Fruit fly (Drosophila melanogaster): ENCODE data around the gene SecS.

- TF ChIP-seq CG8478 (optimal IDR thresholded peaks at IDR 0.05), result no peak
- no peak for TF ChIP-seq CTCF (optimal IDR thresholded peaks at IDR 0.05)
Measured at dm6 chr3R:5622985-5623630, 21.9 kb downstream of the SecS start.

Data from S2 (cell line).